Fruit fly (Drosophila melanogaster) whole organism: ENCODE data around the gene Smyd5.

ENCODE experiments used
- CG8478 ChIP-seq: fragments of >200 bp; optimal IDR thresholded peaks from 2 replicates; lab custom pipeline; 2018; ENCODE audit warnings: inconsistent platforms
- Dll ChIP-seq: fragments of >200 bp; optimal IDR thresholded peaks from 2 replicates; lab custom pipeline; 2017
- EcR ChIP-seq, 2 experiments: fragments of >200 bp; optimal IDR thresholded peaks; 2 replicates each; lab custom pipeline; 2017; ENCODE audit warnings: missing biosample characterization in 2 of 2, missing genetic modification characterization in 2 of 2, missing genetic modification reagents in 2 of 2
- pan ChIP-seq: fragments of >200 bp; optimal IDR thresholded peaks from 2 replicates; lab custom pipeline; 2017
- psq ChIP-seq: fragments of >200 bp; optimal IDR thresholded peaks from 2 replicates; lab custom pipeline; 2017
- usp ChIP-seq: fragments of >200 bp; optimal IDR thresholded peaks from 2 replicates; lab custom pipeline; 2017; ENCODE audit warnings: missing biosample characterization, missing genetic modification characterization, mixed read lengths

Gene Smyd5

dm6 chr3R:21199953-21200368 lies 18.6 kb downstream of the Smyd5 start:
- TF ChIP-seq Dll (lab: Kevin White, UChicago) (no peak), EcR (GFP tag; optimal IDR thresholded peaks at IDR 0.05; lab: Kevin White, UChicago) (peak in 1 of 2 experiments; percentile 43), usp (no peak)

- TF ChIP-seq CG8478 (lab: Kevin White, UChicago) (no peak), EcR (GFP tag; optimal IDR thresholded peaks at IDR 0.05; lab: Kevin White, UChicago) (no peak), usp (no peak), pan (lab: Kevin White, UChicago) (no peak), Dll (lab: Kevin White, UChicago) (no peak), psq (lab: Kevin White, UChicago) (no peak)
Observed at dm6 chr3R:21199085-21199899, 19.3 kb downstream of the Smyd5 start.

- no peak for TF ChIP-seq pan (lab: Kevin White, UChicago)
- no peak for TF ChIP-seq EcR (GFP tag; optimal IDR thresholded peaks at IDR 0.05; lab: Kevin White, UChicago)
Observed at dm6 chr3R:21198073-21198472, 20.5 kb downstream of the Smyd5 start.

- TF ChIP-seq usp (no peak), psq (lab: Kevin White, UChicago) (no peak), Dll (lab: Kevin White, UChicago) (no peak), CG8478 (lab: Kevin White, UChicago) (no peak), pan (lab: Kevin White, UChicago) (no peak), EcR (GFP tag; optimal IDR thresholded peaks at IDR 0.05; lab: Kevin White, UChicago) (no peak)
Observed at dm6 chr3R:21197566-21197965, 21.0 kb downstream of the Smyd5 start.

- TF ChIP-seq EcR (GFP tag; optimal IDR thresholded peaks at IDR 0.05; lab: Kevin White, UChicago) (no peak), psq (lab: Kevin White, UChicago) (no peak), pan (lab: Kevin White, UChicago) (no peak), Dll (lab: Kevin White, UChicago) (no peak), CG8478 (lab: Kevin White, UChicago) (no peak), usp (no peak)
Observed at dm6 chr3R:21195210-21195967, 23.2 kb downstream of the Smyd5 start.

dm6 chr3R:21193742-21194141 lies 24.8 kb downstream of the Smyd5 start:
- TF ChIP-seq CG8478 (lab: Kevin White, UChicago) = no peak
- no peak for TF ChIP-seq pan (lab: Kevin White, UChicago)
- TF ChIP-seq EcR (GFP tag; optimal IDR thresholded peaks at IDR 0.05; lab: Kevin White, UChicago) = no peak
- no peak for TF ChIP-seq Dll (lab: Kevin White, UChicago)
- TF ChIP-seq psq (lab: Kevin White, UChicago) = no peak
- TF ChIP-seq usp = no peak

dm6 chr3R:21192267-21192666 lies 26.3 kb downstream of the Smyd5 start:
- TF ChIP-seq psq (lab: Kevin White, UChicago) = no peak
- TF ChIP-seq usp = no peak
- no peak for TF ChIP-seq pan (lab: Kevin White, UChicago)
- no peak for TF ChIP-seq CG8478 (lab: Kevin White, UChicago)
- no peak for TF ChIP-seq Dll (lab: Kevin White, UChicago)
- no peak for TF ChIP-seq EcR (GFP tag; optimal IDR thresholded peaks at IDR 0.05; lab: Kevin White, UChicago)

dm6 chr3R:21190797-21191401 lies 27.7 kb downstream of the Smyd5 start:
- TF ChIP-seq CG8478 (lab: Kevin White, UChicago) = no peak
- no peak for TF ChIP-seq EcR (GFP tag; optimal IDR thresholded peaks at IDR 0.05; lab: Kevin White, UChicago)
- no peak for TF ChIP-seq Dll (lab: Kevin White, UChicago)
- TF ChIP-seq psq (lab: Kevin White, UChicago) = no peak
- TF ChIP-seq usp = no peak
- no peak for TF ChIP-seq pan (lab: Kevin White, UChicago)

dm6 chr3R:21189520-21190180 lies 28.9 kb downstream of the Smyd5 start:
- TF ChIP-seq Dll (lab: Kevin White, UChicago) (no peak), usp (no peak)

- no peak for TF ChIP-seq usp
- TF ChIP-seq CG8478 (lab: Kevin White, UChicago) = no peak
- TF ChIP-seq pan (lab: Kevin White, UChicago) = no peak
- no peak for TF ChIP-seq psq (lab: Kevin White, UChicago)
- TF ChIP-seq EcR (GFP tag; optimal IDR thresholded peaks at IDR 0.05; lab: Kevin White, UChicago) = no peak
- no peak for TF ChIP-seq Dll (lab: Kevin White, UChicago)
Observed at dm6 chr3R:21188540-21189276, 29.9 kb downstream of the Smyd5 start.
